Worm (Caenorhabditis elegans): ENCODE results near the gene fbxa-75.
"Not testable (repeated sequence)": the region's sequence is repeated elsewhere in the genome, so short reads cannot be mapped to it uniquely, and the experiment has no call there.

Gene fbxa-75

ce11 chrIII:1303414-1303813 lies at the start of gene fbxa-75:
Gene fbxa-75, plus strand, starts transcription at chrIII:1303714.
- TF ChIP-seq zim-3 (tag; optimal IDR thresholded peaks at IDR 0.05) (no peak), D2030.7 (GFP tag; IDR thresholded peaks at IDR 0.05) (no peak), snpc-4 (GFP tag; optimal IDR thresholded peaks at IDR 0.05) (no peak), snpc-4 (tag; optimal IDR thresholded peaks at IDR 0.05) (no peak), rpc-1 (optimal IDR thresholded peaks at IDR 0.05) (no peak), rpc-1 (tag; optimal IDR thresholded peaks at IDR 0.05) (no peak), aptf-2 (GFP tag; conservative IDR thresholded peaks at IDR 0.05) (no peak), F52B5.7 (tag; optimal IDR thresholded peaks at IDR 0.05) (no peak), hsf-1 (GFP tag; IDR thresholded peaks at IDR 0.05) (no peak), nhr-27 (tag; optimal IDR thresholded peaks at IDR 0.05) (no peak), nhr-120 (GFP tag; IDR thresholded peaks at IDR 0.05) (no peak), lsy-27 (tag; optimal IDR thresholded peaks at IDR 0.05; ENCODE audit: borderline replicate concordance, insufficient read depth) (no peak), ccch-3 (GFP tag; optimal IDR thresholded peaks at IDR 0.05) (no peak), nhr-90 (tag; optimal IDR thresholded peaks at IDR 0.05) (no peak), ceh-100 (GFP tag; IDR thresholded peaks at IDR 0.05) (no peak)

- not testable (repeated sequence) for TF ChIP-seq ekl-4 (GFP tag; IDR thresholded peaks at IDR 0.05); rpc-1 (optimal IDR thresholded peaks at IDR 0.05); rpc-1 (tag; optimal IDR thresholded peaks at IDR 0.05); snpc-4 (GFP tag; optimal IDR thresholded peaks at IDR 0.05); snpc-4 (tag; optimal IDR thresholded peaks at IDR 0.05)
These were observed 47.0 kb upstream of the fbxa-75 start, which contains the start of gene fbxa-208 for ce11 chrIII:1256519-1256918. Gene fbxa-208, plus strand, starts transcription at chrIII:1256819.

DNA sequence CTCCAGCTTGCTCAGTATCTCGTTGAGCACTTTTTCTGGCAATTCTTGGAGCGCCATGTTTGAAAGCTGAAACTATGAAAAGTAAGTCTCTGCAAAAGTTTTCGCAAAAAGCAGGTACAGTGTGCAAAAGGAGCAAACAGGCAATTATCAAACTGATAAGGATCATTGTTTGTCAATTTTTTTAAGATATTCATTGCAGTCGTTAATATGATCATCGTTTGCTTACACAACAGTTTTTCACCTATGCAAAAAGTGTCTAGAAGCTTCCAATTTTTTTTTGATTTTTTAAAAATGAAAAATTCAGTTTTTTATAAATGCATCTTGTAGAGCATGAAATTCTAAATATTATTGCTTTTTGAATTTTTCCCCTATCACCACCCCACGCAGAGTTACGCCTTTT lies 45.2 kb upstream of the fbxa-75 start, which contains the start of gene fbxa-78:
TSS of gene fbxa-78 (minus strand) at position 101 of the 400 bp plus-strand sequence.
- not testable (repeated sequence) for TF ChIP-seq aptf-2 (GFP tag; conservative IDR thresholded peaks at IDR 0.05); attf-3 (GFP tag; conservative IDR thresholded peaks at IDR 0.05); pbrm-1 (GFP tag; IDR thresholded peaks at IDR 0.05)

ce11 chrIII:1260304-1260703 lies 43.2 kb upstream of the fbxa-75 start:
- peak; percentile 98 for TF ChIP-seq egrh-3 (GFP tag; IDR thresholded peaks at IDR 0.05)

ce11 chrIII:1261198-1261597 lies 42.3 kb upstream of the fbxa-75 start:
- TF ChIP-seq Y53F4B.3 (GFP tag; IDR thresholded peaks at IDR 0.05) (peak; percentile 93; the same call in 1 of the 2 replicates), ceh-91 (GFP tag; IDR thresholded peaks at IDR 0.05) (peak; percentile 9; the same call in 1 of the 2 replicates), egrh-3 (GFP tag; IDR thresholded peaks at IDR 0.05) (peak; percentile 20)

DNA sequence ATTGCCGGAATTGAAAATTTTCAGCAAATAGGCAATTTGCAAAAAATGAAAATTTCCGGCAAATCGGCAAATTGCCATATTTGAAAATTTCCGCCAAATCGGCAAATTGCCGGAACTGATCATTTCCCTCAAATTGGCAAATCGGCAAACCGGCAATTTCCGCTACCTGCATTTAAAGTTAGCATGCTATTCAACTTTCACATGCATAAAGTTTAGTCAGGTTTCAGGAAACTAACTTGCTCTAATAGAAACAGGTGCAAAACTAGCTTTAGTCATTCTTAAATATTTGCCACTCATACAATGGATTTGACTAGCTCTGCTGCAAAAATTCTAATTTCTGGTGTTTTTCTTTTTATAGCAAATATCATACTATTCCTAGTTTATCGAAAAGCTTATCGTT lies 39.8 kb upstream of the fbxa-75 start, which contains the start of gene srz-9:
TSS of gene srz-9 (plus strand) at position 301 of the 400 bp plus-strand sequence.
- not testable (repeated sequence) for TF ChIP-seq ztf-18 (tag; optimal IDR thresholded peaks at IDR 0.05); lin-35 (GFP tag; optimal IDR thresholded peaks at IDR 0.05); lir-1 (GFP tag; conservative IDR thresholded peaks at IDR 0.05)

ce11 chrIII:1266799-1267198 lies 36.7 kb upstream of the fbxa-75 start, which contains the start of gene fbxa-151:
Gene fbxa-151, minus strand, starts transcription at chrIII:1266899.
- TF ChIP-seq attf-5 (GFP tag; optimal IDR thresholded peaks at IDR 0.05); F52B5.7 (tag; optimal IDR thresholded peaks at IDR 0.05); Y53F4B.3 (GFP tag; IDR thresholded peaks at IDR 0.05): not testable (repeated sequence)

DNA sequence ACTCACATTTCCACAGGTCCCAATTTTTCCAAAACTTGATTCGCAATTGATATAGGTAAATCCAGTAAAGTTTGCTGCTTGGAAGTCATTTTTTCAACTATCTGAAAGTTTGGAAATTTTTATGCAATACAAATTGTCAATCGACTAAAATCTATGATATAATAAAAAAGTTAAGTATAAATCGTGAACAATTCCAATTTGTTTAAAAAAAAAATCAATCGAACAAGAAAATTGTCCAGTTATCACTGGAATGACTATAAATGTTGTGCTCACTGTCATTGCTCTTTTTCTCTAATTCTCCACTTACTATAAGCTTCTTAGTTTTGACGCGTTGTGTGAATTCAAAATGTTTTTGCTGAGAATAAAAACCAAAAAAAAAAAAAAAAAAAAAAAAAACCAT lies 34.4 kb upstream of the fbxa-75 start, which contains the start of gene fbxa-32:
TSS of gene fbxa-32 (minus strand) at position 101 of the 400 bp plus-strand sequence.
- TF ChIP-seq F33H1.4 (GFP tag; IDR thresholded peaks at IDR 0.05) (no peak), aptf-2 (GFP tag; conservative IDR thresholded peaks at IDR 0.05) (no peak), nhr-80 (tag; optimal IDR thresholded peaks at IDR 0.05) (peak; percentile 36), F10E7.11 (tag; optimal IDR thresholded peaks at IDR 0.05) (no peak), akir-1 (GFP tag; optimal IDR thresholded peaks at IDR 0.05) (no peak)

Measured in whole organism, young adult.